Worm (Caenorhabditis elegans) whole organism, late embryonic: Measurements from ENCODE around the gene ZK380.4.
A peak's percentile ranks its signal among the peaks of the same experiment; 100 is the strongest.

Experiments
- C08G9.2 ChIP-seq: sonication (generic microtip); optimal IDR thresholded peaks from 2 replicates; lab custom pipeline; 2016; ENCODE audit warnings: mild to moderate bottlenecking, missing genetic modification characterization, moderate library complexity, missing compliant biosample characterization
- C38D4.7 ChIP-seq: fragments of 200-800 bp; sonication (Bioruptor generic); optimal IDR thresholded peaks from 2 replicates; lab custom pipeline; 2018; ENCODE audit warnings: mild to moderate bottlenecking, missing genetic modification characterization, moderate library complexity, missing compliant biosample characterization
- T23F11.4 ChIP-seq: fragments of 200-800 bp; sonication (Bioruptor generic); optimal IDR thresholded peaks from 2 replicates; lab custom pipeline; 2018; ENCODE audit warnings: mild to moderate bottlenecking, missing genetic modification characterization, missing compliant biosample characterization
- ama-1 ChIP-seq: fragments of 150-350 bp; optimal IDR thresholded peaks from 2 replicates; lab custom pipeline; 2014
- ceh-14 ChIP-seq: sonication (generic microtip); optimal IDR thresholded peaks from 2 replicates; lab custom pipeline; 2016; ENCODE audit warnings: missing genotype, missing genetic modification characterization, missing compliant biosample characterization
- ceh-18 ChIP-seq: sonication (generic microtip); optimal IDR thresholded peaks from 2 replicates; lab custom pipeline; 2016; ENCODE audit warnings: missing genetic modification characterization, missing compliant biosample characterization
- ceh-22 ChIP-seq: sonication (generic microtip); optimal IDR thresholded peaks from 2 replicates; lab custom pipeline; 2017; ENCODE audit warnings: missing biosample characterization, missing genetic modification characterization
- ceh-24 ChIP-seq: sonication (generic microtip); optimal IDR thresholded peaks from 2 replicates; lab custom pipeline; 2016; ENCODE audit warnings: mild to moderate bottlenecking, missing genetic modification characterization, missing compliant biosample characterization
- ceh-31 ChIP-seq: sonication (generic microtip); optimal IDR thresholded peaks from 2 replicates; lab custom pipeline; 2016; ENCODE audit warnings: missing genetic modification characterization, missing compliant biosample characterization
- ceh-34 ChIP-seq: sonication (generic microtip); optimal IDR thresholded peaks from 2 replicates; lab custom pipeline; 2016; ENCODE audit warnings: mild to moderate bottlenecking, missing genetic modification characterization, missing compliant biosample characterization
- ceh-45 ChIP-seq: fragments of 200-800 bp; sonication (Bioruptor generic); IDR thresholded peaks from 2 replicates; pipeline ENCODE4 v1.3.6; 2022; ENCODE audit warnings: missing genetic modification reagents, missing genetic modification characterization, missing compliant biosample characterization
- ceh-9 ChIP-seq: sonication (generic microtip); optimal IDR thresholded peaks from 2 replicates; lab custom pipeline; 2016; ENCODE audit warnings: mild to moderate bottlenecking, missing genetic modification characterization, inconsistent platforms, missing compliant biosample characterization
- che-1 ChIP-seq: sonication (generic microtip); optimal IDR thresholded peaks from 2 replicates; lab custom pipeline; 2016; ENCODE audit warnings: mild to moderate bottlenecking, missing genetic modification characterization, missing compliant biosample characterization
- dmd-4 ChIP-seq: sonication (generic microtip); optimal IDR thresholded peaks from 2 replicates; lab custom pipeline; 2016; ENCODE audit warnings: borderline replicate concordance, missing genetic modification characterization, missing compliant biosample characterization
- fkh-10 ChIP-seq: fragments of 150-350 bp; optimal IDR thresholded peaks from 2 replicates; lab custom pipeline; 2014; ENCODE audit warnings: missing biosample characterization, missing genetic modification reagents, missing genetic modification characterization
- gmeb-2 ChIP-seq: sonication (generic microtip); optimal IDR thresholded peaks from 2 replicates; lab custom pipeline; 2016; ENCODE audit warnings: missing genetic modification characterization, inconsistent platforms, missing compliant biosample characterization
- hlh-15 ChIP-seq: sonication (generic microtip); optimal IDR thresholded peaks from 2 replicates; lab custom pipeline; 2016; ENCODE audit warnings: missing genetic modification characterization, missing compliant biosample characterization
- hlh-30 ChIP-seq: sonication (generic microtip); optimal IDR thresholded peaks from 2 replicates; lab custom pipeline; 2017; ENCODE audit warnings: antibody characterized with exemption, missing genetic modification characterization, missing compliant biosample characterization; ENCODE audit not compliant: insufficient read depth
- hlh-6 ChIP-seq: sonication (generic microtip); optimal IDR thresholded peaks from 2 replicates; lab custom pipeline; 2016; ENCODE audit warnings: missing genotype, missing genetic modification characterization, missing compliant biosample characterization
- lim-6 ChIP-seq: sonication (generic microtip); optimal IDR thresholded peaks from 2 replicates; lab custom pipeline; 2016; ENCODE audit warnings: missing genetic modification characterization, missing compliant biosample characterization
- lin-11 ChIP-seq: fragments of 200-800 bp; sonication (Bioruptor generic); optimal IDR thresholded peaks from 2 replicates; lab custom pipeline; 2018; ENCODE audit warnings: mild to moderate bottlenecking, missing genetic modification characterization, missing compliant biosample characterization
- nfya-1 ChIP-seq: sonication (generic microtip); optimal IDR thresholded peaks from 2 replicates; lab custom pipeline; 2017; ENCODE audit warnings: missing genetic modification characterization, mild to moderate bottlenecking, missing compliant biosample characterization, antibody characterized with exemption, moderate library complexity
- nhr-11 ChIP-seq: fragments of 150-350 bp; optimal IDR thresholded peaks from 2 replicates; lab custom pipeline; 2014; ENCODE audit warnings: missing biosample characterization, missing genetic modification characterization
- npax-4 ChIP-seq: sonication (generic microtip); optimal IDR thresholded peaks from 2 replicates; lab custom pipeline; 2016; ENCODE audit warnings: missing genetic modification characterization, missing compliant biosample characterization
- pag-3 ChIP-seq: sonication (generic microtip); optimal IDR thresholded peaks from 2 replicates; lab custom pipeline; 2016; ENCODE audit warnings: missing compliant biosample characterization, missing genetic modification characterization, borderline replicate concordance
- pha-4 ChIP-seq: fragments of 150-350 bp; optimal IDR thresholded peaks from 2 replicates; lab custom pipeline; 2018; ENCODE audit warnings: missing biosample characterization, missing genetic modification reagents, missing genetic modification characterization
- rnt-1 ChIP-seq: sonication (generic microtip); optimal IDR thresholded peaks from 2 replicates; lab custom pipeline; 2016; ENCODE audit warnings: missing genetic modification characterization, missing compliant biosample characterization
- sdc-2 ChIP-seq: sonication (generic microtip); optimal IDR thresholded peaks from 2 replicates; lab custom pipeline; 2016; ENCODE audit warnings: missing genotype, missing genetic modification characterization, missing compliant biosample characterization
- sox-4 ChIP-seq: sonication (generic microtip); optimal IDR thresholded peaks from 2 replicates; lab custom pipeline; 2017; ENCODE audit warnings: mild to moderate bottlenecking, missing genetic modification characterization, inconsistent platforms, missing compliant biosample characterization
- syd-9 ChIP-seq: sonication (generic microtip); optimal IDR thresholded peaks from 2 replicates; lab custom pipeline; 2016; ENCODE audit warnings: mild to moderate bottlenecking, missing genetic modification characterization, moderate library complexity, missing compliant biosample characterization
- tbx-2 ChIP-seq: sonication (generic microtip); optimal IDR thresholded peaks from 2 replicates; lab custom pipeline; 2016; ENCODE audit warnings: missing genetic modification characterization, missing compliant biosample characterization
- ttx-3 ChIP-seq: sonication (generic microtip); optimal IDR thresholded peaks from 2 replicates; lab custom pipeline; 2016; ENCODE audit warnings: missing genetic modification reagents, missing genetic modification characterization, missing compliant biosample characterization
- unc-3 ChIP-seq, 2 experiments: fragments of 200-800 bp in 1 of 2; sonication (Bioruptor generic) in 1 of 2; sonication (generic microtip) in 1 of 2; conservative IDR thresholded peaks in 1 of 2; optimal IDR thresholded peaks in 1 of 2; 2 replicates each; pipeline versions ENCODE4 v1.3.6 to Lab custom; 2016 to 2022; ENCODE audit warnings: missing compliant biosample characterization in 2 of 2, missing genetic modification characterization in 2 of 2, missing genetic modification reagents in 1 of 2
- unc-42 ChIP-seq: sonication (generic microtip); optimal IDR thresholded peaks from 2 replicates; lab custom pipeline; 2016; ENCODE audit warnings: missing genotype, missing genetic modification characterization, missing compliant biosample characterization
- unc-55 ChIP-seq: sonication (generic microtip); optimal IDR thresholded peaks from 2 replicates; lab custom pipeline; 2017; ENCODE audit warnings: missing biosample characterization, missing genetic modification reagents, missing genetic modification characterization

ZK380.4 gene

ce11 chrX:1667056-1667455 is 15.3 kb upstream of the ZK380.4 start:
- TF ChIP-seq rnt-1 (tag; lab: Kevin White, UChicago) (no peak), lim-6 (tag; lab: Kevin White, UChicago) (no peak), dmd-4 (tag; lab: Kevin White, UChicago) (no peak), pha-4 (no peak), sox-4 (no peak), unc-3 (GFP tag; conservative IDR thresholded peaks at IDR 0.05; lab: Robert Waterston, UW) (no peak), unc-3 (tag; optimal IDR thresholded peaks at IDR 0.05; lab: Kevin White, UChicago) (no peak), unc-55 (GFP tag; lab: Kevin White, UChicago) (no peak), sdc-2 (tag; lab: Kevin White, UChicago) (no peak), ceh-18 (no peak), che-1 (tag; lab: Kevin White, UChicago) (no peak), ceh-14 (tag; lab: Kevin White, UChicago) (no peak), tbx-2 (tag; lab: Kevin White, UChicago) (no peak), unc-42 (no peak), C08G9.2 (tag; lab: Kevin White, UChicago) (no peak), hlh-30 (no peak), pag-3 (tag; lab: Kevin White, UChicago) (no peak), ttx-3 (tag; lab: Kevin White, UChicago) (no peak), hlh-15 (tag; lab: Kevin White, UChicago) (no peak), ama-1 (lab: Kevin White, UChicago) (no peak)

- TF ChIP-seq T23F11.4 = no peak
- no peak for TF ChIP-seq npax-4
- no peak for TF ChIP-seq nhr-11
- no peak for TF ChIP-seq gmeb-2 (tag; lab: Kevin White, UChicago)
- no peak for TF ChIP-seq sox-4
- no peak for TF ChIP-seq lin-11 (tag; lab: Kevin White, UChicago)
- TF ChIP-seq pag-3 (tag; lab: Kevin White, UChicago) = no peak
- no peak for TF ChIP-seq tbx-2 (tag; lab: Kevin White, UChicago)
Measured at ce11 chrX:1664925-1665324, 13.1 kb upstream of the ZK380.4 start, which contains the start of gene R09H3.2. Gene R09H3.2 (minus strand): TSS chrX:1665025.

ce11 chrX:1655207-1655606 is 3.4 kb upstream of the ZK380.4 start, which contains the start of gene tbx-32:
Gene tbx-32 (plus strand): TSS chrX:1655507.
- TF ChIP-seq ttx-3 (tag; lab: Kevin White, UChicago) (no peak), ceh-9 (no peak), ceh-31 (tag; lab: Kevin White, UChicago) (no peak), nfya-1 (no peak), ama-1 (lab: Kevin White, UChicago) (no peak), pha-4 (no peak), ceh-22 (tag; lab: Kevin White, UChicago) (no peak), syd-9 (no peak), sdc-2 (tag; lab: Kevin White, UChicago) (no peak), ceh-24 (tag; lab: Kevin White, UChicago) (no peak), fkh-10 (GFP tag; lab: Kevin White, UChicago) (no peak), ceh-34 (tag; lab: Kevin White, UChicago) (no peak), dmd-4 (tag; lab: Kevin White, UChicago) (no peak), hlh-6 (no peak), hlh-30 (no peak)
- TF ChIP-seq, all 69 proteins: peak for 0

ce11 chrX:1654146-1654545 is 2.4 kb upstream of the ZK380.4 start, which contains the start of gene ZK380.6:
Gene ZK380.6 (plus strand): TSS chrX:1654446.
- TF ChIP-seq sdc-2 (tag; lab: Kevin White, UChicago) = peak; percentile 19
- no peak for TF ChIP-seq C38D4.7 (GFP tag; lab: Kevin White, UChicago)
- 0 out of 2 replicates have a peak, but pooled peaks have one; percentile 11 for TF ChIP-seq ceh-45
